Worm (Caenorhabditis elegans): Measurements from ENCODE around the gene srv-21.

srv-21 gene

ce11 chrIV:5885180-5885887 is 8.2 kb upstream of the srv-21 start, which contains the start of gene glf-1:
Gene glf-1 (plus strand): TSS chrIV:5885835.
- TF ChIP-seq bed-2 (GFP tag; IDR thresholded peaks at IDR 0.05): no peak

ce11 chrIV:5884500-5884899 is 7.4 kb upstream of the srv-21 start, which contains the start of gene H04M03.11:
Gene H04M03.11 (minus strand): TSS chrIV:5884600.
- no peak for TF ChIP-seq die-1 (tag; optimal IDR thresholded peaks at IDR 0.05)
- TF ChIP-seq ztf-25 (GFP tag; IDR thresholded peaks at IDR 0.05): no peak
- TF ChIP-seq ceh-27 (GFP tag; optimal IDR thresholded peaks at IDR 0.05): no peak
- TF ChIP-seq F55B11.4 (tag; optimal IDR thresholded peaks at IDR 0.05; ENCODE audit: borderline replicate concordance, insufficient read depth): no peak
- TF ChIP-seq lsy-27 (tag; optimal IDR thresholded peaks at IDR 0.05; ENCODE audit: borderline replicate concordance, insufficient read depth): no peak
- no peak for TF ChIP-seq nfya-1 (tag; optimal IDR thresholded peaks at IDR 0.05; ENCODE audit: borderline replicate concordance, insufficient read depth)

DNA sequence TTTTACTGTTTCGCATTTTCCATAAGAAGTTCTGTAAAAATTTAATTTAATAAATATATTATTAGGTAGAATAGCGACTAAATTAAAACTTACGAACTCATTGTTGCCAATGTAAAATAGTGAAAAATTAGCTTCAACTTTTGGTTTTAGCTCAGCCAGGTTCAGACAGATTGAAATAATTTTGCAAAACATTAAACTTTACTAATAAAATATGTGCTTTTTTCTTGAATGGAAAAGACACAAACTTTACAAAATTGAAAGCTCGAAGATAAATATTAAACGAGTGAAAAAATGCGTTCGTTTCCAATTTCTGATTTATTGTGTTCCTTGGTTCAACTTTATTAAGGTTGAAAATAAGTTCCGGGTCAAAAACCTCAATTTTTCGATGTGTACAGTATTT is 2.7 kb upstream of the srv-21 start, which contains the start of gene srv-22:
Gene srv-22 (minus strand): TSS at position 101 of the 400 bp plus-strand sequence.
- TF ChIP-seq ztf-18 (tag; optimal IDR thresholded peaks at IDR 0.05): no peak
- TF ChIP-seq K12H6.12 (tag; optimal IDR thresholded peaks at IDR 0.05): no peak
- no peak for TF ChIP-seq madf-6 (GFP tag; IDR thresholded peaks at IDR 0.05)
- no peak for TF ChIP-seq zfh-2 (GFP tag; conservative IDR thresholded peaks at IDR 0.05)
- TF ChIP-seq ztf-26 (tag; optimal IDR thresholded peaks at IDR 0.05): no peak
- no peak for TF ChIP-seq attf-6 (GFP tag; IDR thresholded peaks at IDR 0.05)
- TF ChIP-seq efl-1 (GFP tag; optimal IDR thresholded peaks at IDR 0.05): no peak
- TF ChIP-seq F57C9.4 (tag; optimal IDR thresholded peaks at IDR 0.05): no peak

- TF ChIP-seq snpc-3.4 (tag; optimal IDR thresholded peaks at IDR 0.05): no peak
Measured at ce11 chrIV:5873825-5874224, 3.3 kb downstream of the srv-21 start, which contains the start of gene srv-19. Gene srv-19 (minus strand): TSS chrIV:5873925.

DNA sequence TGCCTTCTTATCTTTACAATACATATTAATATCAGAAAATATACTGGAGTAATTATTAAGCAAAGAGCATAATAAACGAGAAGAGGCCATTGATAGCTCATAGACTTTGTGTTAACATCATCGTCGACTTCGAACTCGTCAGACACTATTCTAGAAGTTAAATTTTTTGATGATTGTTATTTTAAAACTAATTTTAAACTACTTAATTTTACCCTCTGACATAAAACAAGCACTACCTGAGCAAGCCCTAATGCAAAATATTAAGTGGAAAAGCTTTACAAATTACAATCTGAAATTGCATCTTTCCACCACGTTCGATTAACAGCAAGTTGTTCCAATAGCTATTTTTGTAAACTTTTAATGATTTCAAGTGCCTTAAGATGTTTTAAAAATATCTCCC is 7.1 kb downstream of the srv-21 start, which contains the start of gene srv-17:
Gene srv-17 (minus strand): TSS at position 101 of the 400 bp plus-strand sequence.
- TF ChIP-seq akir-1 (GFP tag; optimal IDR thresholded peaks at IDR 0.05) (no peak), dpff-1 (tag; optimal IDR thresholded peaks at IDR 0.05) (no peak), egrh-3 (GFP tag; IDR thresholded peaks at IDR 0.05) (no peak), F37B4.10 (GFP tag; IDR thresholded peaks at IDR 0.05) (no peak), tlf-1 (GFP tag; optimal IDR thresholded peaks at IDR 0.05) (no peak), dpl-1 (GFP tag; optimal IDR thresholded peaks at IDR 0.05) (no peak), K12H6.12 (tag; optimal IDR thresholded peaks at IDR 0.05) (no peak), die-1 (tag; optimal IDR thresholded peaks at IDR 0.05) (no peak), let-526 (GFP tag; IDR thresholded peaks at IDR 0.05) (no peak), ceh-40 (GFP tag; IDR thresholded peaks at IDR 0.05) (no peak), lin-35 (GFP tag; optimal IDR thresholded peaks at IDR 0.05) (no peak), mxl-1 (tag; optimal IDR thresholded peaks at IDR 0.05) (no peak), athp-1 (tag; optimal IDR thresholded peaks at IDR 0.05) (no peak)

- TF ChIP-seq snpc-1.1 (tag; optimal IDR thresholded peaks at IDR 0.05; ENCODE audit: insufficient read depth): no peak
- TF ChIP-seq nhr-80 (tag; optimal IDR thresholded peaks at IDR 0.05): no peak
- TF ChIP-seq F10E7.11 (tag; optimal IDR thresholded peaks at IDR 0.05): no peak
- no peak for TF ChIP-seq B0035.1 (tag; optimal IDR thresholded peaks at IDR 0.05)
- TF ChIP-seq attf-3 (GFP tag; conservative IDR thresholded peaks at IDR 0.05): no peak
- no peak for TF ChIP-seq madf-8 (GFP tag; conservative IDR thresholded peaks at IDR 0.05)
- no peak for TF ChIP-seq C06A6.2 (GFP tag; conservative IDR thresholded peaks at IDR 0.05)
- TF ChIP-seq ets-4 (GFP tag; optimal IDR thresholded peaks at IDR 0.05): no peak
- no peak for TF ChIP-seq somi-1 (GFP tag; optimal IDR thresholded peaks at IDR 0.05)
- TF ChIP-seq Y67H2A.10 (GFP tag; conservative IDR thresholded peaks at IDR 0.05): no peak
- TF ChIP-seq D2030.7 (GFP tag; IDR thresholded peaks at IDR 0.05): no peak
- TF ChIP-seq tbx-9 (tag; optimal IDR thresholded peaks at IDR 0.05; ENCODE audit: borderline replicate concordance): no peak
- TF ChIP-seq ZK185.1 (tag; optimal IDR thresholded peaks at IDR 0.05; ENCODE audit: poor library complexity, severe bottlenecking): no peak
Measured at ce11 chrIV:5869354-5869753, 7.8 kb downstream of the srv-21 start.

All from whole organism, young adult.